Worm (Caenorhabditis elegans) whole organism, L4 larva: ENCODE results near the gene Y71H10B.1.
A peak's percentile ranks its signal among the peaks of the same experiment; 100 is the strongest.

Experiments used
- D1046.2 ChIP-seq: fragments of 200-800 bp; sonication (Bioruptor generic); IDR thresholded peaks from 2 replicates; pipeline ENCODE4 v1.3.6; 2022; ENCODE audit warnings: missing genetic modification characterization, missing compliant biosample characterization
- F10B5.3 ChIP-seq: sonication (generic microtip); optimal IDR thresholded peaks from 2 replicates; lab custom pipeline; 2016; ENCODE audit warnings: mild to moderate bottlenecking, missing genetic modification characterization, missing compliant biosample characterization
- F44E2.7 ChIP-seq: fragments of 200-800 bp; sonication (Bioruptor generic); IDR thresholded peaks from 2 replicates; pipeline ENCODE4 v2.1.2; 2022; ENCODE audit warnings: missing genetic modification characterization, missing compliant biosample characterization
- T26A8.4 ChIP-seq: fragments of 200-800 bp; sonication (Bioruptor generic); IDR thresholded peaks from 2 replicates; pipeline ENCODE4 v1.3.6; 2022; ENCODE audit warnings: missing genetic modification characterization, missing compliant biosample characterization
- ZK337.2 ChIP-seq: fragments of 200-800 bp; sonication (Bioruptor generic); IDR thresholded peaks from 2 replicates; pipeline ENCODE4 v1.3.6; 2022; ENCODE audit warnings: missing genetic modification reagents, missing genetic modification characterization, missing compliant biosample characterization
- aha-1 ChIP-seq: fragments of 150-350 bp; peaks from one replicate; lab custom pipeline; 2014; ENCODE audit warnings: missing biosample characterization, missing genetic modification characterization
- ama-1 ChIP-seq: fragments of 150-350 bp; optimal IDR thresholded peaks from 2 replicates; lab custom pipeline; 2014; ENCODE audit warnings: inconsistent platforms, mixed read lengths
- arid-1 ChIP-seq: fragments of 200-800 bp; sonication (Bioruptor generic); conservative IDR thresholded peaks from 2 replicates; pipeline ENCODE4 v1.3.6; 2022; ENCODE audit warnings: missing genetic modification reagents, missing genetic modification characterization, missing compliant biosample characterization
- ceh-28 ChIP-seq: fragments of 150-350 bp; optimal IDR thresholded peaks from 2 replicates; lab custom pipeline; 2014; ENCODE audit warnings: missing biosample characterization, missing genetic modification reagents, missing genetic modification characterization
- ceh-32 ChIP-seq: sonication (generic microtip); optimal IDR thresholded peaks from 2 replicates; lab custom pipeline; 2016; ENCODE audit warnings: mild to moderate bottlenecking, missing genetic modification characterization, missing compliant biosample characterization; ENCODE audit not compliant: poor library complexity
- ctbp-1 ChIP-seq: fragments of 200-800 bp; sonication (Bioruptor generic); IDR thresholded peaks from 2 replicates; pipeline ENCODE4 v1.3.6; 2022; ENCODE audit warnings: missing genetic modification reagents, missing genetic modification characterization, missing compliant biosample characterization
- daf-16 ChIP-seq, 3 experiments: sonication (generic microtip); optimal IDR thresholded peaks; 2 replicates each; lab custom pipeline; 2016 to 2017; ENCODE audit warnings: missing genetic modification characterization in 3 of 3, missing genetic modification reagents in 3 of 3, mild to moderate bottlenecking in 2 of 3, missing compliant biosample characterization in 2 of 3, missing biosample characterization in 1 of 3, moderate library complexity in 1 of 3
- dmd-6 ChIP-seq: fragments of 200-800 bp; sonication (Bioruptor generic); IDR thresholded peaks from 2 replicates; pipeline ENCODE4 v1.3.6; 2022; ENCODE audit warnings: missing genetic modification reagents, missing genetic modification characterization, missing compliant biosample characterization
- dmd-8 ChIP-seq: fragments of 200-800 bp; sonication (Bioruptor generic); IDR thresholded peaks from 2 replicates; pipeline ENCODE4 v1.3.6; 2022; ENCODE audit warnings: missing genetic modification characterization, missing compliant biosample characterization
- dmd-9 ChIP-seq: fragments of 200-800 bp; sonication (Bioruptor generic); IDR thresholded peaks from 2 replicates; pipeline ENCODE4 v1.3.6; 2022; ENCODE audit warnings: missing genetic modification reagents, missing genetic modification characterization, missing compliant biosample characterization
- egl-43 ChIP-seq: fragments of 200-800 bp; sonication (Bioruptor generic); IDR thresholded peaks from 2 replicates; pipeline ENCODE4 v1.3.6; 2022; ENCODE audit warnings: missing genetic modification reagents, missing genetic modification characterization, missing compliant biosample characterization
- gei-8 ChIP-seq: fragments of 200-800 bp; sonication (Bioruptor generic); optimal IDR thresholded peaks from 2 replicates; lab custom pipeline; 2018; ENCODE audit warnings: mild to moderate bottlenecking, missing genetic modification characterization, missing compliant biosample characterization
- hlh-30 ChIP-seq: sonication (generic microtip); optimal IDR thresholded peaks from 2 replicates; lab custom pipeline; 2017; ENCODE audit warnings: antibody characterized with exemption, mild to moderate bottlenecking, missing genetic modification characterization, missing compliant biosample characterization; ENCODE audit not compliant: insufficient read depth
- hmg-1.1 ChIP-seq: fragments of 200-800 bp; sonication (Bioruptor generic); IDR thresholded peaks from 2 replicates; pipeline ENCODE4 v1.3.6; 2022; ENCODE audit warnings: missing genetic modification reagents, missing genetic modification characterization, missing compliant biosample characterization
- lim-7 ChIP-seq: fragments of 200-800 bp; sonication (Bioruptor generic); IDR thresholded peaks from 2 replicates; pipeline ENCODE4 v1.3.6; 2022; ENCODE audit warnings: missing genetic modification characterization, missing compliant biosample characterization
- lin-1 ChIP-seq: fragments of 200-800 bp; sonication (Bioruptor generic); IDR thresholded peaks from 2 replicates; pipeline ENCODE4 v1.3.6; 2022; ENCODE audit warnings: missing genetic modification reagents, missing genetic modification characterization, missing compliant biosample characterization
- lin-39 ChIP-seq: fragments of 150-350 bp; optimal IDR thresholded peaks from 2 replicates; lab custom pipeline; 2014; ENCODE audit warnings: missing biosample characterization, missing genetic modification reagents, missing genetic modification characterization
- lsy-2 ChIP-seq, 2 experiments: fragments of 150-350 bp in 1 of 2; sonication (generic microtip) in 1 of 2; optimal IDR thresholded peaks; 2 replicates each; lab custom pipeline; 2014 to 2017; ENCODE audit warnings: missing biosample characterization in 2 of 2, missing genetic modification characterization in 2 of 2
- madf-9 ChIP-seq: fragments of 200-800 bp; sonication (Bioruptor generic); conservative IDR thresholded peaks from 2 replicates; pipeline ENCODE4 v1.3.6; 2022; ENCODE audit warnings: missing genetic modification reagents, missing genetic modification characterization, missing compliant biosample characterization
- mdl-1 ChIP-seq, 2 experiments: fragments of 150-350 bp in 1 of 2; sonication (generic microtip) in 1 of 2; optimal IDR thresholded peaks; 2 replicates each; lab custom pipeline; 2014 to 2017; ENCODE audit warnings: missing biosample characterization in 2 of 2, missing genetic modification characterization in 2 of 2
- mep-1 ChIP-seq: fragments of 150-350 bp; sonication (generic microtip); optimal IDR thresholded peaks from 3 replicates; lab custom pipeline; 2014; ENCODE audit warnings: missing biosample characterization, missing genetic modification characterization
- mes-2 ChIP-seq: sonication (generic microtip); optimal IDR thresholded peaks from 2 replicates; lab custom pipeline; 2016; ENCODE audit warnings: missing genotype, mild to moderate bottlenecking, missing genetic modification characterization, missing compliant biosample characterization; ENCODE audit not compliant: poor library complexity, severe bottlenecking
- mxl-2 ChIP-seq: fragments of 200-800 bp; sonication (Bioruptor generic); conservative IDR thresholded peaks from 2 replicates; pipeline ENCODE4 v1.3.6; 2022; ENCODE audit warnings: missing genetic modification reagents, missing genetic modification characterization, missing compliant biosample characterization
- mxl-3 ChIP-seq: fragments of 200-800 bp; sonication (Bioruptor generic); optimal IDR thresholded peaks from 2 replicates; lab custom pipeline; 2018; ENCODE audit warnings: mild to moderate bottlenecking, missing genetic modification characterization, missing compliant biosample characterization
- nhr-11 ChIP-seq: fragments of 150-350 bp; optimal IDR thresholded peaks from 2 replicates; lab custom pipeline; 2014; ENCODE audit warnings: missing biosample characterization, missing genetic modification characterization
- nhr-237 ChIP-seq: sonication (generic microtip); optimal IDR thresholded peaks from 2 replicates; lab custom pipeline; 2017; ENCODE audit warnings: missing biosample characterization, missing genetic modification characterization
- nhr-28 ChIP-seq: fragments of 150-350 bp; optimal IDR thresholded peaks from 2 replicates; lab custom pipeline; 2014; ENCODE audit warnings: missing biosample characterization, missing genetic modification characterization
- nhr-6 ChIP-seq: fragments of 150-350 bp; optimal IDR thresholded peaks from 2 replicates; lab custom pipeline; 2014; ENCODE audit warnings: missing biosample characterization, missing genetic modification characterization
- pha-4 ChIP-seq, 2 experiments: fragments of 150-350 bp in 1 of 2; fragments of 200-800 bp in 1 of 2; sonication (Bioruptor generic) in 1 of 2; IDR thresholded peaks in 1 of 2; optimal IDR thresholded peaks in 1 of 2; 2 replicates each; pipeline versions ENCODE4 v1.3.6 to Lab custom; 2014 to 2022; ENCODE audit warnings: missing genetic modification characterization in 2 of 2, missing genetic modification reagents in 2 of 2, missing biosample characterization in 1 of 2, missing compliant biosample characterization in 1 of 2
- php-3 ChIP-seq: fragments of 200-800 bp; sonication (Bioruptor generic); IDR thresholded peaks from 2 replicates; pipeline ENCODE4 v1.3.6; 2022; ENCODE audit warnings: missing genetic modification reagents, missing genetic modification characterization, missing compliant biosample characterization
- rbr-2 ChIP-seq: sonication (generic microtip); optimal IDR thresholded peaks from 2 replicates; lab custom pipeline; 2016; ENCODE audit warnings: missing genotype, missing genetic modification characterization, missing compliant biosample characterization
- saeg-2 ChIP-seq: fragments of 200-800 bp; sonication (Bioruptor generic); IDR thresholded peaks from 2 replicates; pipeline ENCODE4 v1.3.6; 2022; ENCODE audit warnings: missing genetic modification reagents, missing genetic modification characterization, missing compliant biosample characterization
- set-16 ChIP-seq: fragments of 200-800 bp; sonication (Bioruptor generic); IDR thresholded peaks from 2 replicates; pipeline ENCODE4 v1.3.6; 2022; ENCODE audit warnings: missing genetic modification reagents, missing genetic modification characterization, missing compliant biosample characterization
- spr-3 ChIP-seq: fragments of 200-800 bp; sonication (Bioruptor generic); optimal IDR thresholded peaks from 2 replicates; lab custom pipeline; 2018; ENCODE audit warnings: mild to moderate bottlenecking, missing genetic modification characterization, missing compliant biosample characterization
- unc-130 ChIP-seq: sonication (generic microtip); optimal IDR thresholded peaks from 2 replicates; lab custom pipeline; 2016; ENCODE audit warnings: missing genetic modification reagents, missing genetic modification characterization, missing compliant biosample characterization
- unc-62 ChIP-seq, 3 experiments: fragments of 150-350 bp in 1 of 3; sonication (generic microtip); optimal IDR thresholded peaks in 2 of 3; peaks in 1 of 3; 1 replicate in 1 of 3; 2 replicates in 2 of 3; lab custom pipeline; 2014 to 2017; ENCODE audit warnings: missing biosample characterization in 3 of 3, missing genetic modification characterization in 3 of 3, missing genetic modification reagents in 3 of 3, missing genotype in 1 of 3
- zfp-2 ChIP-seq: sonication (generic microtip); optimal IDR thresholded peaks from 2 replicates; lab custom pipeline; 2016; ENCODE audit warnings: mild to moderate bottlenecking, missing genetic modification characterization, missing compliant biosample characterization
- zfp-3 ChIP-seq: fragments of 200-800 bp; sonication (Bioruptor generic); conservative IDR thresholded peaks from 2 replicates; pipeline ENCODE4 v1.3.6; 2022; ENCODE audit warnings: missing genetic modification reagents, missing genetic modification characterization, missing compliant biosample characterization
- zip-11 ChIP-seq: fragments of 200-800 bp; sonication (Bioruptor generic); IDR thresholded peaks from 2 replicates; pipeline ENCODE4 v1.3.6; 2022; ENCODE audit warnings: missing genetic modification characterization, missing compliant biosample characterization

The Y71H10B.1 gene

DNA sequence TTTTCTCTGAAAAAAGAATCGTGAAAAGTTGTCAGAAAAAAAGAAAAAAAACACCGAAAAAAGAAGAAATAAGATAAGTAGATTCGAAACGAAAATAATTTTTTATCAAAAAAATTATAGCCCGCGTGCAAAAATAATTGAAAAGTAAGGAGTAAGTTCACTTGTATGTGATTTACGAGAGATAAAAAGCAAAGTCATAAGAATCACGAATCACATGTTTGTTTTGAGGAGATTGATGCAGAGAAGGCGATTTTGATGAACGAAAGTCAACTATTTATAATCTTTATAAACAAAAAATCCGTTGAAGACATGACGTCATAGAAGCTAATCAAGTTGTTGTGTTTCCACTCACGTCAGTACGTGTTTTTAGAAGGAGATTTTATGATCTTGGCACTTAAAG, at the start of gene Y71H10B.1:
TSS of gene Y71H10B.1 (minus strand) at position 6 of the 400 bp plus-strand sequence.
- TF ChIP-seq lin-1 (GFP tag; lab: Robert Waterston, UW), result no peak
- TF ChIP-seq mxl-2 (GFP tag; lab: Robert Waterston, UW), result no peak
- TF ChIP-seq pha-4 (GFP tag; IDR thresholded peaks at IDR 0.05; lab: Robert Waterston, UW), result no peak
- TF ChIP-seq pha-4 (tag; optimal IDR thresholded peaks at IDR 0.05; lab: Kevin White, UChicago), result no peak
- TF ChIP-seq mdl-1 (tag; optimal IDR thresholded peaks at IDR 0.05; lab: Kevin White, UChicago), result peak in 1 of 2 experiments; percentile 30
- TF ChIP-seq mxl-3 (GFP tag; lab: Kevin White, UChicago), result no peak
- peak; percentile 82 for TF ChIP-seq hlh-30
- no peak for TF ChIP-seq daf-16 (GFP tag; optimal IDR thresholded peaks at IDR 0.05; lab: Kevin White, UChicago)
- TF ChIP-seq daf-16 (tag; optimal IDR thresholded peaks at IDR 0.05; lab: Kevin White, UChicago), result no peak
- peak; percentile 45 for TF ChIP-seq dmd-6 (GFP tag; lab: Robert Waterston, UW)
- no peak for TF ChIP-seq lim-7 (GFP tag; lab: Robert Waterston, UW)
- no peak for TF ChIP-seq ZK337.2 (GFP tag; lab: Robert Waterston, UW)
- TF ChIP-seq zip-11, result no peak
- TF ChIP-seq lsy-2 (tag; optimal IDR thresholded peaks at IDR 0.05; lab: Kevin White, UChicago), result peak in 1 of 2 experiments; percentile 18
- TF ChIP-seq dmd-9 (GFP tag; lab: Robert Waterston, UW), result no peak
- TF ChIP-seq nhr-28, result no peak
- no peak for TF ChIP-seq php-3 (GFP tag; lab: Robert Waterston, UW)
- no peak for TF ChIP-seq ctbp-1 (GFP tag; lab: Robert Waterston, UW)
- no peak for TF ChIP-seq F10B5.3

DNA sequence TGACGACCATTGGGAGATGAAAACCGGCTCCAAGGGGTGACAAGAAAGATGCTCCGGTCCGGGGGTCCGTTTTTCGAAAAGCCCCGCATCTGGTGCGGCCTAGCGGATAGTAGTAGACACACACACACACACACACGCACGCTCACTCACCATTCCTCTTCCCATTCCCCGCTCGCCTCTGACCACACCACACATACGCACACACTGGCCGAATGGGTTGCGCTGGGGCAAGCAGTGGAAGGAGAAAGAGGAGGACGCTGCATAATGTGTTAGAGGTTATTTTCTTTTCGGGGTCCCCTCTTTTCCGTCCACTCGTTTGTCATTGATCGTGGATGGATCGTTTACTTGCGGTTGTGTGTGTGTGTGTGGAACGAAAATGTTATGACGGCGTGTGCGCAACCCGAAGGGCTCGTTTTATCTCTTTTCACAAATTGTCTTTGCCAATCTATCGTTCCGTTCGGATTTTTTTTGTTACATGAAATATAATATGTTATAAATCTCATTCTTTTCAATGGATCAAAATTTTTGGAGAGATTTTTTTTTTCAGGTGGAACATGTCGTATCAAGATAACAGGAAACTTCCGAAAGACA, 45.3 kb upstream of the Y71H10B.1 start, which contains the start of gene vang-1:
TSS of gene vang-1 (plus strand) at position 541 of the 591 bp plus-strand sequence.
- TF ChIP-seq hmg-1.1 (GFP tag; lab: Robert Waterston, UW) (peak; percentile 66; the same call in 1 of the 2 replicates), ama-1 (no peak), set-16 (GFP tag; lab: Robert Waterston, UW) (peak; percentile 43), T26A8.4 (GFP tag; lab: Robert Waterston, UW) (no peak), mep-1 (tag; lab: Kevin White, UChicago) (peak; percentile 58), ceh-28 (tag; lab: Kevin White, UChicago) (no peak), zfp-2 (tag; lab: Kevin White, UChicago) (no peak), egl-43 (0 out of 2 replicates have a peak, but pooled peaks have one; percentile 43), nhr-11 (tag; lab: Kevin White, UChicago) (no peak), unc-62 (GFP tag; optimal IDR thresholded peaks at IDR 0.05 in 1 of 2; lab: Kevin White, UChicago) (no peak), unc-62 (tag; optimal IDR thresholded peaks at IDR 0.05; lab: Kevin White, UChicago) (no peak), F44E2.7 (GFP tag; lab: Robert Waterston, UW) (no peak), saeg-2 (GFP tag; lab: Robert Waterston, UW) (no peak), zfp-3 (GFP tag; lab: Robert Waterston, UW) (no peak), rbr-2 (tag; lab: Kevin White, UChicago) (peak; percentile 37), madf-9 (no peak), mes-2 (tag; lab: Kevin White, UChicago) (peak; percentile 55), spr-3 (GFP tag; lab: Kevin White, UChicago) (no peak), aha-1 (tag; lab: Kevin White, UChicago) (peak; percentile 98), lsy-2 (tag; optimal IDR thresholded peaks at IDR 0.05; lab: Kevin White, UChicago) (no peak), lin-39 (tag; lab: Kevin White, UChicago) (no peak), mdl-1 (tag; optimal IDR thresholded peaks at IDR 0.05; lab: Kevin White, UChicago) (no peak), nhr-237 (tag; lab: Kevin White, UChicago) (no peak), ceh-32 (tag; lab: Kevin White, UChicago) (no peak), daf-16 (GFP tag; optimal IDR thresholded peaks at IDR 0.05; lab: Kevin White, UChicago) (no peak), daf-16 (tag; optimal IDR thresholded peaks at IDR 0.05; lab: Kevin White, UChicago) (no peak), nhr-6 (no peak), lim-7 (GFP tag; lab: Robert Waterston, UW) (no peak), D1046.2 (GFP tag; lab: Robert Waterston, UW) (peak; percentile 74; the same call in 1 of the 2 replicates), arid-1 (GFP tag; lab: Robert Waterston, UW) (no peak), gei-8 (no peak), dmd-8 (GFP tag; lab: Robert Waterston, UW) (no peak), unc-130 (no peak)
